Fruit fly (Drosophila melanogaster) whole organism, pupa: ENCODE results near the gene CG31898.
A peak's percentile ranks its signal among the peaks of the same experiment; 100 is the strongest.

Source experiments
- CG14655 ChIP-seq: fragments of 200-800 bp; sonication (Bioruptor generic); optimal IDR thresholded peaks from 3 replicates; lab custom pipeline; 2017; ENCODE audit warnings: mild to moderate bottlenecking, missing biosample characterization, missing genetic modification reagents, missing genetic modification characterization
- Pif1A ChIP-seq: fragments of 200-800 bp; sonication (Bioruptor generic); optimal IDR thresholded peaks from 3 replicates; lab custom pipeline; 2016; ENCODE audit warnings: missing biosample characterization, missing genetic modification characterization
- Snoo ChIP-seq: fragments of 200-800 bp; sonication (Bioruptor generic); optimal IDR thresholded peaks from 3 replicates; lab custom pipeline; 2017; ENCODE audit warnings: missing biosample characterization, mild to moderate bottlenecking, missing genetic modification characterization, inconsistent platforms

DNA sequence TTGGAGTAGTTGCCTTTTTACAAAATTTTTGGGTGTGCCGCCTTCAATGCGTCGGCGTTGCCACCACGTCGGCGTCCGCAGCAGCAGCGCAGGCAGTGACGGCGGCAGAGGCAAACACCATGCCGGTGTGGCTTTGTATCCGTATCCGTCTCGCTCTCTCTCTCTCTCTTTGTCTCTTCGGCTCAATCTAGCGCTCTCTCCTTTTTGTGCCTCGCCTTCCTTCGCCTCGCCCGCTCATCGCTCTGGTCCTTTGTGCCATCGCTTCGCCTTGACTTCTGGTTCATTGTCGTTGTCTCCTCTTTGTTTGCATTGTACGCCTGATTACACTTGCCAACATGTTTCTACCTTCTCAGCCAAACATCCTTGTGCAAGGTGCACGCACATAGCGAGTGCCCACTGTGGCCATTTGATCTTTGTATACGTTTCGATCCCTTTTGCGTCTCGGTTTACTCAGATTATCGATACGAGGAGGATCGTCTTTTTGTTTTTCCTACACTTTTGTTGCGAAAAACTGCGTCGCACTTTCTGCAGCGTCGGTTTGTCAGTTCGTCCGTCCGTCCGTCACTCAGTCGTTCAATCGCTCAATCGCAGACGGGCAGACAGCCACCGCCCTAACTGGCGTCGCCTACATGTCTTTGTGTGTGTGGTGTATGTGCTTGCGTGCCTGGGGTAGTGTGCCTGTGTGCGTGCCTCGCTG lies 16.3 kb downstream of the CG31898 start:
- TF ChIP-seq CG14655 (peak; percentile 72), Pif1A (GFP tag; lab: Kevin White, UChicago) (peak; percentile 82), Snoo (tag; lab: Kevin White, UChicago) (peak; percentile 69)
